Comparison of ENCODE assay signal across 2 worm cellular contexts in genomic region chrIII:1223319-1224093, ce11.
TF ChIP-seq lines count a peak whose summit lies in the region.

No protein-coding gene starts in this region.

TF ChIP-seq in whole organism, L1 larva, 84 proteins besides CTCF, POLR2A, EP300 and RAD21 (continued from another document):
- TF ChIP-seq nhr-90 (tag; optimal IDR thresholded peaks at IDR 0.05; lab: Kevin White, UChicago; ENCODE audit: poor library complexity), result no peak
- no peak for TF ChIP-seq ztf-4 (tag; optimal IDR thresholded peaks at IDR 0.05; lab: Kevin White, UChicago)
- TF ChIP-seq dsc-1 (tag; optimal IDR thresholded peaks at IDR 0.05; lab: Kevin White, UChicago), result no peak
- no peak for TF ChIP-seq fkh-8 (tag; optimal IDR thresholded peaks at IDR 0.05; lab: Kevin White, UChicago)
- no peak for TF ChIP-seq vab-15 (tag; optimal IDR thresholded peaks at IDR 0.05; lab: Kevin White, UChicago)
- no peak for TF ChIP-seq grh-1 (GFP tag; IDR thresholded peaks at IDR 0.05; lab: Robert Waterston, UW)
- peak; percentile 24 for TF ChIP-seq elt-2 (tag; optimal IDR thresholded peaks at IDR 0.05; lab: Kevin White, UChicago)
- peak; percentile 16 for TF ChIP-seq jun-1 (tag; optimal IDR thresholded peaks at IDR 0.05; lab: Kevin White, UChicago)
- no peak for TF ChIP-seq pax-3 (tag; optimal IDR thresholded peaks at IDR 0.05; lab: Kevin White, UChicago)
- TF ChIP-seq sptf-1 (tag; optimal IDR thresholded peaks at IDR 0.05; lab: Kevin White, UChicago), result no peak
- TF ChIP-seq ama-1 (optimal IDR thresholded peaks at IDR 0.05; lab: Kevin White, UChicago), result no peak
- TF ChIP-seq nhr-77 (tag; optimal IDR thresholded peaks at IDR 0.05; lab: Kevin White, UChicago), result peak; percentile 6
- peak; percentile 28 for TF ChIP-seq nhr-71 (tag; optimal IDR thresholded peaks at IDR 0.05; lab: Kevin White, UChicago)
- TF ChIP-seq lin-13 (GFP tag; optimal IDR thresholded peaks at IDR 0.05; lab: Kevin White, UChicago), result peak; percentile 10

TF ChIP-seq in whole organism, L4 larva, 104 proteins besides CTCF, POLR2A, EP300 and RAD21 (continued from another document):
- peak; percentile 41 for TF ChIP-seq nhr-77 (tag; optimal IDR thresholded peaks at IDR 0.05; lab: Kevin White, UChicago)
- no peak for TF ChIP-seq ceh-20 (GFP tag; IDR thresholded peaks at IDR 0.05; lab: Robert Waterston, UW)
- peak; percentile 47 for TF ChIP-seq dve-1 (tag; optimal IDR thresholded peaks at IDR 0.05; lab: Kevin White, UChicago; ENCODE audit: insufficient read depth)
- no peak for TF ChIP-seq rbr-2 (tag; optimal IDR thresholded peaks at IDR 0.05; lab: Kevin White, UChicago)
- TF ChIP-seq mxl-2 (GFP tag; conservative IDR thresholded peaks at IDR 0.05; lab: Robert Waterston, UW), result no peak
- TF ChIP-seq snpc-1.2 (GFP tag; IDR thresholded peaks at IDR 0.05; lab: Robert Waterston, UW), result no peak
- no peak for TF ChIP-seq zip-2 (tag; optimal IDR thresholded peaks at IDR 0.05; lab: Kevin White, UChicago)
- TF ChIP-seq nhr-76 (tag; optimal IDR thresholded peaks at IDR 0.05; lab: Kevin White, UChicago), result no peak
- no peak for TF ChIP-seq daf-19 (GFP tag; conservative IDR thresholded peaks at IDR 0.05; lab: Robert Waterston, UW)
- TF ChIP-seq lim-7 (GFP tag; IDR thresholded peaks at IDR 0.05; lab: Robert Waterston, UW), result no peak
- no peak for TF ChIP-seq attf-4 (tag; optimal IDR thresholded peaks at IDR 0.05; lab: Kevin White, UChicago)
- no peak for TF ChIP-seq daf-16 (GFP tag; optimal IDR thresholded peaks at IDR 0.05; lab: Kevin White, UChicago)
- peak; percentile 50 for TF ChIP-seq daf-16 (tag; optimal IDR thresholded peaks at IDR 0.05; lab: Kevin White, UChicago)
- TF ChIP-seq F37D6.2 (tag; optimal IDR thresholded peaks at IDR 0.05; lab: Kevin White, UChicago), result no peak
- no peak for TF ChIP-seq Y75B8A.6 (GFP tag; IDR thresholded peaks at IDR 0.05; lab: Robert Waterston, UW)
- TF ChIP-seq jun-1 (tag; optimal IDR thresholded peaks at IDR 0.05; lab: Kevin White, UChicago), result no peak
- TF ChIP-seq pha-4 (GFP tag; IDR thresholded peaks at IDR 0.05; lab: Robert Waterston, UW), result peak; percentile 32; the same call in 1 of the 2 replicates
- peak; percentile 97 for TF ChIP-seq pha-4 (tag; optimal IDR thresholded peaks at IDR 0.05; lab: Kevin White, UChicago)
- TF ChIP-seq pqm-1 (tag; optimal IDR thresholded peaks at IDR 0.05; lab: Kevin White, UChicago), result peak; percentile 32
- TF ChIP-seq tra-1 (GFP tag; IDR thresholded peaks at IDR 0.05; lab: Robert Waterston, UW), result no peak
- TF ChIP-seq dpl-1 (GFP tag; optimal IDR thresholded peaks at IDR 0.05; lab: Kevin White, UChicago), result no peak
- no peak for TF ChIP-seq T20F7.1 (GFP tag; optimal IDR thresholded peaks at IDR 0.05; lab: Kevin White, UChicago)
- peak; percentile 48 for TF ChIP-seq mxl-3 (GFP tag; optimal IDR thresholded peaks at IDR 0.05; lab: Kevin White, UChicago)
- peak; percentile 53 for TF ChIP-seq nhr-28 (tag; optimal IDR thresholded peaks at IDR 0.05; lab: Kevin White, UChicago)
- TF ChIP-seq fos-1 (tag; optimal IDR thresholded peaks at IDR 0.05; lab: Kevin White, UChicago), result no peak
- TF ChIP-seq F44E2.7 (GFP tag; IDR thresholded peaks at IDR 0.05; lab: Robert Waterston, UW), result no peak
- TF ChIP-seq hif-1 (tag; optimal IDR thresholded peaks at IDR 0.05; lab: Kevin White, UChicago), result no peak
- TF ChIP-seq hlh-30 (tag; optimal IDR thresholded peaks at IDR 0.05; lab: Kevin White, UChicago; ENCODE audit: insufficient read depth), result peak; percentile 4
- TF ChIP-seq mdt-29 (GFP tag; IDR thresholded peaks at IDR 0.05; lab: Robert Waterston, UW), result no peak
- TF ChIP-seq Y5F2A.4 (GFP tag; optimal IDR thresholded peaks at IDR 0.05; lab: Kevin White, UChicago), result no peak
- TF ChIP-seq nhr-25 (tag; optimal IDR thresholded peaks at IDR 0.05; lab: Kevin White, UChicago; ENCODE audit: borderline replicate concordance, insufficient read depth), result no peak
- TF ChIP-seq set-16 (GFP tag; IDR thresholded peaks at IDR 0.05; lab: Robert Waterston, UW), result 0 out of 2 replicates have a peak, but pooled peaks have one; percentile 27
- peak in 1 of 2 experiments; percentile 31 for TF ChIP-seq lsy-2 (tag; optimal IDR thresholded peaks at IDR 0.05; lab: Kevin White, UChicago)
- TF ChIP-seq snpc-4 (tag; optimal IDR thresholded peaks at IDR 0.05; lab: Kevin White, UChicago), result no peak
- no peak for TF ChIP-seq madf-9 (GFP tag; conservative IDR thresholded peaks at IDR 0.05; lab: Robert Waterston, UW)
- no peak for TF ChIP-seq lir-3 (tag; optimal IDR thresholded peaks at IDR 0.05; lab: Kevin White, UChicago)
- TF ChIP-seq F10B5.3 (tag; optimal IDR thresholded peaks at IDR 0.05; lab: Kevin White, UChicago), result no peak
- no peak for TF ChIP-seq ztf-7 (tag; optimal IDR thresholded peaks at IDR 0.05; lab: Kevin White, UChicago)
- no peak for TF ChIP-seq ctbp-1 (GFP tag; IDR thresholded peaks at IDR 0.05; lab: Robert Waterston, UW)
- TF ChIP-seq lin-39 (tag; optimal IDR thresholded peaks at IDR 0.05; lab: Kevin White, UChicago), result no peak
- TF ChIP-seq fkh-10 (GFP tag; optimal IDR thresholded peaks at IDR 0.05; lab: Kevin White, UChicago), result no peak
- TF ChIP-seq ZK337.2 (GFP tag; IDR thresholded peaks at IDR 0.05; lab: Robert Waterston, UW), result no peak
- TF ChIP-seq skn-1 (tag; optimal IDR thresholded peaks at IDR 0.05; lab: Kevin White, UChicago), result no peak
- peak; percentile 43 for TF ChIP-seq nhr-6 (tag; optimal IDR thresholded peaks at IDR 0.05; lab: Kevin White, UChicago)
- TF ChIP-seq dmd-8 (GFP tag; IDR thresholded peaks at IDR 0.05; lab: Robert Waterston, UW), result no peak
- TF ChIP-seq tag-97 (GFP tag; IDR thresholded peaks at IDR 0.05; lab: Robert Waterston, UW), result no peak
- no peak for TF ChIP-seq madf-5 (GFP tag; IDR thresholded peaks at IDR 0.05; lab: Robert Waterston, UW)
- TF ChIP-seq egl-43 (GFP tag; IDR thresholded peaks at IDR 0.05; lab: Robert Waterston, UW), result no peak
- TF ChIP-seq lin-1 (GFP tag; IDR thresholded peaks at IDR 0.05; lab: Robert Waterston, UW), result no peak
- TF ChIP-seq mep-1 (tag; optimal IDR thresholded peaks at IDR 0.05; lab: Kevin White, UChicago), result peak; percentile 46
- TF ChIP-seq ceh-82 (tag; optimal IDR thresholded peaks at IDR 0.05; lab: Kevin White, UChicago), result no peak
- TF ChIP-seq ceh-32 (tag; optimal IDR thresholded peaks at IDR 0.05; lab: Kevin White, UChicago; ENCODE audit: poor library complexity), result no peak
- TF ChIP-seq nhr-111 (GFP tag; optimal IDR thresholded peaks at IDR 0.05; lab: Kevin White, UChicago), result no peak
- no peak for TF ChIP-seq duxl-1 (tag; optimal IDR thresholded peaks at IDR 0.05; lab: Kevin White, UChicago; ENCODE audit: poor library complexity)
- no peak for TF ChIP-seq vab-7 (GFP tag; IDR thresholded peaks at IDR 0.05; lab: Robert Waterston, UW)
- no peak for TF ChIP-seq Y105C5A.15 (GFP tag; IDR thresholded peaks at IDR 0.05; lab: Robert Waterston, UW)
- TF ChIP-seq ceh-62 (tag; optimal IDR thresholded peaks at IDR 0.05; lab: Kevin White, UChicago), result no peak
- TF ChIP-seq lin-38 (GFP tag; IDR thresholded peaks at IDR 0.05; lab: Robert Waterston, UW), result no peak
TF ChIP-seq in whole organism, L4 larva: peak in this region for 16.
